Fruit fly (Drosophila melanogaster): Measurements from ENCODE around the gene kel.

- TF ChIP-seq Hr78 (GFP tag; optimal IDR thresholded peaks at IDR 0.05) (no peak), CrebA (GFP tag; optimal IDR thresholded peaks at IDR 0.05; ENCODE audit: borderline replicate concordance) (no peak), dl (GFP tag; optimal IDR thresholded peaks at IDR 0.05; ENCODE audit: insufficient read depth in 1 of 2, partially characterized antibody in 2 of 2) (no peak), h (GFP tag; optimal IDR thresholded peaks at IDR 0.05) (no peak), foxo (GFP tag; optimal IDR thresholded peaks at IDR 0.05) (no peak)
Measured at dm6 chr2L:18140544-18140943, 2.7 kb upstream of the kel start.
